Worm (Caenorhabditis elegans) whole organism, L1 larva: ENCODE data around the gene F47E1.1.

ENCODE experiments used
- C04F5.9 ChIP-seq: sonication (generic microtip); optimal IDR thresholded peaks from 2 replicates; lab custom pipeline; 2016; ENCODE audit warnings: missing genetic modification characterization, missing compliant biosample characterization
- C16A3.4 ChIP-seq: fragments of 150-350 bp; optimal IDR thresholded peaks from 2 replicates; lab custom pipeline; 2014; ENCODE audit warnings: missing biosample characterization, missing genetic modification characterization
- C34B4.2 ChIP-seq: sonication (generic microtip); optimal IDR thresholded peaks from 2 replicates; lab custom pipeline; 2017; ENCODE audit warnings: mild to moderate bottlenecking, missing genetic modification characterization, missing compliant biosample characterization
- F16B12.6 ChIP-seq: fragments of 150-350 bp; optimal IDR thresholded peaks from 2 replicates; lab custom pipeline; 2014; ENCODE audit warnings: missing biosample characterization, missing genetic modification characterization
- Y116A8C.19 ChIP-seq: sonication (generic microtip); optimal IDR thresholded peaks from 2 replicates; lab custom pipeline; 2016; ENCODE audit warnings: missing compliant biosample characterization, missing genetic modification characterization, borderline replicate concordance
- aha-1 ChIP-seq: fragments of 150-350 bp; optimal IDR thresholded peaks from 2 replicates; lab custom pipeline; 2014; ENCODE audit warnings: missing biosample characterization, missing genetic modification characterization
- aly-2 ChIP-seq: fragments of 150-350 bp; optimal IDR thresholded peaks from 2 replicates; lab custom pipeline; 2014; ENCODE audit warnings: missing biosample characterization, missing genetic modification characterization
- ama-1 ChIP-seq: fragments of 150-350 bp; optimal IDR thresholded peaks from 2 replicates; lab custom pipeline; 2014
- ceh-88 ChIP-seq: fragments of 200-800 bp; sonication (Bioruptor generic); IDR thresholded peaks from 2 replicates; pipeline ENCODE4 v1.3.6; 2022; ENCODE audit warnings: missing genetic modification characterization, missing compliant biosample characterization
- ces-1 ChIP-seq: fragments of 150-350 bp; optimal IDR thresholded peaks from 2 replicates; lab custom pipeline; 2014; ENCODE audit warnings: missing biosample characterization, missing genetic modification reagents, missing genetic modification characterization
- dpl-1 ChIP-seq, 3 experiments: fragments of 150-350 bp in 2 of 3; sonication (generic microtip) in 1 of 3; optimal IDR thresholded peaks; 2 replicates each; lab custom pipeline; 2014 to 2017; ENCODE audit warnings: missing biosample characterization in 3 of 3, missing genetic modification characterization in 3 of 3, missing genetic modification reagents in 3 of 3
- dsc-1 ChIP-seq: sonication (generic microtip); optimal IDR thresholded peaks from 2 replicates; lab custom pipeline; 2016; ENCODE audit warnings: mild to moderate bottlenecking, missing genetic modification characterization, missing compliant biosample characterization
- efl-1 ChIP-seq, 4 experiments: fragments of 150-350 bp; optimal IDR thresholded peaks in 3 of 4; peaks in 1 of 4; 1 replicate in 1 of 4; 2 replicates in 3 of 4; lab custom pipeline; 2014; ENCODE audit warnings: missing biosample characterization in 2 of 4, missing genetic modification characterization in 2 of 4, missing genetic modification reagents in 2 of 4
- egl-27 ChIP-seq, 2 experiments: fragments of 150-350 bp in 1 of 2; sonication (generic microtip); optimal IDR thresholded peaks; 3 replicates each; lab custom pipeline; 2017 to 2018; ENCODE audit warnings: missing biosample characterization in 2 of 2, missing genetic modification characterization in 2 of 2, missing genetic modification reagents in 2 of 2
- elt-2 ChIP-seq: sonication (generic microtip); optimal IDR thresholded peaks from 2 replicates; lab custom pipeline; 2016; ENCODE audit warnings: missing genetic modification characterization, mild to moderate bottlenecking, inconsistent platforms, missing compliant biosample characterization, missing genetic modification reagents
- elt-3 ChIP-seq, 6 experiments: fragments of 150-350 bp in 1 of 6; sonication (generic microtip); optimal IDR thresholded peaks; 2 replicates each; lab custom pipeline; 2017 to 2018; ENCODE audit warnings: missing biosample characterization in 6 of 6, missing genetic modification characterization in 6 of 6, inconsistent platforms in 1 of 6
- ets-5 ChIP-seq: fragments of 200-800 bp; sonication (Bioruptor generic); IDR thresholded peaks from 2 replicates; pipeline ENCODE4 v1.3.6; 2022; ENCODE audit warnings: missing genetic modification characterization, missing compliant biosample characterization
- fos-1 ChIP-seq: fragments of 150-350 bp; optimal IDR thresholded peaks from 2 replicates; lab custom pipeline; 2014; ENCODE audit warnings: missing biosample characterization, missing genetic modification characterization
- hlh-17 ChIP-seq: fragments of 200-800 bp; sonication (Bioruptor generic); optimal IDR thresholded peaks from 2 replicates; lab custom pipeline; 2018; ENCODE audit warnings: missing genetic modification characterization, mild to moderate bottlenecking, missing compliant biosample characterization, moderate library complexity, borderline replicate concordance
- hlh-4 ChIP-seq: sonication (generic microtip); optimal IDR thresholded peaks from 2 replicates; lab custom pipeline; 2016; ENCODE audit warnings: mild to moderate bottlenecking, missing genetic modification characterization, missing compliant biosample characterization
- hpl-2 ChIP-seq: fragments of 150-350 bp; optimal IDR thresholded peaks from 2 replicates; lab custom pipeline; 2014; ENCODE audit warnings: missing biosample characterization, missing genetic modification reagents, missing genetic modification characterization
- irx-1 ChIP-seq: sonication (generic microtip); optimal IDR thresholded peaks from 2 replicates; lab custom pipeline; 2016; ENCODE audit warnings: missing genetic modification characterization, missing compliant biosample characterization
- isw-1 ChIP-seq: fragments of 200-800 bp; sonication (Bioruptor generic); IDR thresholded peaks from 2 replicates; pipeline ENCODE4 v1.3.6; 2022; ENCODE audit warnings: missing genetic modification characterization, missing compliant biosample characterization
- lin-35 ChIP-seq, 2 experiments: fragments of 150-350 bp; optimal IDR thresholded peaks; 2 replicates each; lab custom pipeline; 2014; ENCODE audit warnings: missing biosample characterization in 2 of 2, missing genetic modification characterization in 2 of 2, missing genetic modification reagents in 2 of 2
- lin-39 ChIP-seq: fragments of 150-350 bp; optimal IDR thresholded peaks from 2 replicates; lab custom pipeline; 2014; ENCODE audit warnings: missing biosample characterization, missing genetic modification reagents, missing genetic modification characterization
- mab-9 ChIP-seq: fragments of 200-800 bp; sonication (Bioruptor generic); IDR thresholded peaks from 2 replicates; pipeline ENCODE4 v1.3.6; 2022; ENCODE audit warnings: missing genetic modification reagents, missing genetic modification characterization, missing compliant biosample characterization
- mdl-1 ChIP-seq, 2 experiments: fragments of 150-350 bp; optimal IDR thresholded peaks; 2 replicates each; lab custom pipeline; 2014 to 2017; ENCODE audit warnings: missing biosample characterization in 2 of 2, missing genetic modification characterization in 2 of 2, inconsistent platforms in 1 of 2
- mef-2 ChIP-seq: fragments of 150-350 bp; optimal IDR thresholded peaks from 2 replicates; lab custom pipeline; 2014; ENCODE audit warnings: missing biosample characterization, missing genetic modification characterization
- mep-1 ChIP-seq: fragments of 150-350 bp; optimal IDR thresholded peaks from 2 replicates; lab custom pipeline; 2014; ENCODE audit warnings: missing biosample characterization, missing genetic modification characterization
- nhr-11 ChIP-seq: fragments of 150-350 bp; optimal IDR thresholded peaks from 2 replicates; lab custom pipeline; 2014; ENCODE audit warnings: missing biosample characterization, missing genetic modification characterization
- nhr-19 ChIP-seq: fragments of 200-800 bp; sonication (Bioruptor generic); conservative IDR thresholded peaks from 2 replicates; pipeline ENCODE4 v1.3.6; 2022; ENCODE audit warnings: missing genetic modification characterization, missing compliant biosample characterization
- nhr-20 ChIP-seq: sonication (generic microtip); optimal IDR thresholded peaks from 2 replicates; lab custom pipeline; 2016; ENCODE audit warnings: mild to moderate bottlenecking, missing genetic modification characterization, missing compliant biosample characterization
- nhr-28 ChIP-seq: fragments of 150-350 bp; optimal IDR thresholded peaks from 2 replicates; lab custom pipeline; 2014; ENCODE audit warnings: missing biosample characterization, missing genetic modification characterization
- nhr-47 ChIP-seq: sonication (generic microtip); optimal IDR thresholded peaks from 2 replicates; lab custom pipeline; 2016; ENCODE audit warnings: mild to moderate bottlenecking, missing genetic modification characterization, moderate library complexity, missing compliant biosample characterization
- nhr-71 ChIP-seq: sonication (generic microtip); optimal IDR thresholded peaks from 2 replicates; lab custom pipeline; 2016; ENCODE audit warnings: mild to moderate bottlenecking, missing genetic modification characterization, moderate library complexity, missing compliant biosample characterization
- nhr-90 ChIP-seq: sonication (generic microtip); optimal IDR thresholded peaks from 2 replicates; lab custom pipeline; 2016; ENCODE audit warnings: mild to moderate bottlenecking, missing genetic modification characterization, missing compliant biosample characterization; ENCODE audit not compliant: poor library complexity
- pqm-1 ChIP-seq: sonication (generic microtip); optimal IDR thresholded peaks from 3 replicates; lab custom pipeline; 2017; ENCODE audit warnings: missing biosample characterization, missing genetic modification characterization
- rnt-1 ChIP-seq: sonication (generic microtip); optimal IDR thresholded peaks from 2 replicates; lab custom pipeline; 2016; ENCODE audit warnings: mild to moderate bottlenecking, missing genetic modification characterization, moderate library complexity, missing compliant biosample characterization
- skn-1 ChIP-seq: fragments of 150-350 bp; optimal IDR thresholded peaks from 2 replicates; lab custom pipeline; 2014; ENCODE audit warnings: missing biosample characterization, missing genetic modification characterization
- snpc-4 ChIP-seq: fragments of 150-350 bp; optimal IDR thresholded peaks from 2 replicates; lab custom pipeline; 2014; ENCODE audit warnings: missing biosample characterization, missing genetic modification characterization
- snu-23 ChIP-seq: sonication (generic microtip); optimal IDR thresholded peaks from 2 replicates; lab custom pipeline; 2016; ENCODE audit warnings: missing genetic modification characterization, missing compliant biosample characterization
- sox-4 ChIP-seq: sonication (generic microtip); optimal IDR thresholded peaks from 2 replicates; lab custom pipeline; 2016; ENCODE audit warnings: missing genetic modification characterization, missing compliant biosample characterization
- sptf-1 ChIP-seq: fragments of 150-350 bp; optimal IDR thresholded peaks from 2 replicates; lab custom pipeline; 2014; ENCODE audit warnings: missing biosample characterization, missing genetic modification characterization
- swsn-7 ChIP-seq: sonication (generic microtip); optimal IDR thresholded peaks from 2 replicates; lab custom pipeline; 2016; ENCODE audit warnings: missing genetic modification characterization, missing compliant biosample characterization
- tbx-2 ChIP-seq: sonication (generic microtip); optimal IDR thresholded peaks from 2 replicates; lab custom pipeline; 2016; ENCODE audit warnings: missing genetic modification characterization, missing compliant biosample characterization
- tlp-1 ChIP-seq: fragments of 150-350 bp; optimal IDR thresholded peaks from 2 replicates; lab custom pipeline; 2014; ENCODE audit warnings: missing biosample characterization, missing genetic modification characterization
- unc-30 ChIP-seq: sonication (generic microtip); optimal IDR thresholded peaks from 2 replicates; lab custom pipeline; 2017; ENCODE audit warnings: missing biosample characterization, missing genetic modification characterization
- unc-62 ChIP-seq: fragments of 150-350 bp; optimal IDR thresholded peaks from 2 replicates; lab custom pipeline; 2014; ENCODE audit warnings: missing biosample characterization, missing genetic modification reagents, missing genetic modification characterization
- unc-86 ChIP-seq: sonication (generic microtip); optimal IDR thresholded peaks from 2 replicates; lab custom pipeline; 2016; ENCODE audit warnings: missing genetic modification characterization, missing compliant biosample characterization
- vab-15 ChIP-seq: sonication (generic microtip); optimal IDR thresholded peaks from 2 replicates; lab custom pipeline; 2017; ENCODE audit warnings: missing genotype, mild to moderate bottlenecking, missing genetic modification characterization, missing compliant biosample characterization
- xbp-1 ChIP-seq: sonication (generic microtip); optimal IDR thresholded peaks from 2 replicates; lab custom pipeline; 2016; ENCODE audit warnings: missing genetic modification characterization, missing compliant biosample characterization
- zag-1 ChIP-seq: fragments of 150-350 bp; optimal IDR thresholded peaks from 2 replicates; lab custom pipeline; 2014; ENCODE audit warnings: missing biosample characterization, missing genetic modification characterization
- zip-4 ChIP-seq: fragments of 200-800 bp; sonication (Bioruptor generic); optimal IDR thresholded peaks from 2 replicates; lab custom pipeline; 2018; ENCODE audit warnings: mild to moderate bottlenecking, missing genetic modification characterization, moderate library complexity, missing compliant biosample characterization
- ztf-4 ChIP-seq: fragments of 150-350 bp; optimal IDR thresholded peaks from 2 replicates; lab custom pipeline; 2014; ENCODE audit warnings: missing biosample characterization, missing genetic modification characterization

The F47E1.1 gene

ce11 chrX:9068075-9068474 lies 8.9 kb upstream of the F47E1.1 start (continued):
- TF ChIP-seq mef-2 (no peak), nhr-11 (no peak), nhr-20 (tag; lab: Kevin White, UChicago) (peak; percentile 54), isw-1 (GFP tag; lab: Robert Waterston, UW) (no peak), lin-39 (tag; lab: Kevin White, UChicago) (no peak), elt-2 (tag; lab: Kevin White, UChicago) (no peak), nhr-19 (GFP tag; lab: Robert Waterston, UW) (no peak), swsn-7 (tag; lab: Kevin White, UChicago) (peak; percentile 37), tbx-2 (peak; percentile 31), nhr-47 (tag; lab: Kevin White, UChicago) (no peak), egl-27 (tag; optimal IDR thresholded peaks at IDR 0.05; lab: Kevin White, UChicago) (peak in 1 of 2 experiments; percentile 7), hpl-2 (GFP tag; lab: Kevin White, UChicago) (no peak), aly-2 (tag; lab: Kevin White, UChicago) (no peak), tlp-1 (tag; lab: Kevin White, UChicago) (no peak), dsc-1 (tag; lab: Kevin White, UChicago) (peak; percentile 34), vab-15 (tag; lab: Kevin White, UChicago) (no peak), unc-30 (no peak), rnt-1 (tag; lab: Kevin White, UChicago) (peak; percentile 71), ces-1 (GFP tag; lab: Kevin White, UChicago) (no peak), unc-86 (tag; lab: Kevin White, UChicago) (no peak), lin-35 (GFP tag; optimal IDR thresholded peaks at IDR 0.05; lab: Kevin White, UChicago) (peak; percentile 19 to 40), Y116A8C.19 (tag; lab: Kevin White, UChicago) (no peak), aha-1 (tag; lab: Kevin White, UChicago) (no peak), irx-1 (tag; lab: Kevin White, UChicago) (peak; percentile 45), ets-5 (GFP tag; lab: Robert Waterston, UW) (no peak), sptf-1 (no peak), mab-9 (GFP tag; lab: Robert Waterston, UW) (no peak), mep-1 (peak; percentile 85), fos-1 (no peak), unc-62 (GFP tag; lab: Kevin White, UChicago) (no peak), C04F5.9 (tag; lab: Kevin White, UChicago) (no peak), efl-1 (optimal IDR thresholded peaks at IDR 0.05; lab: Kevin White, UChicago) (peak in 1 of 2 experiments; percentile 26), efl-1 (GFP tag; optimal IDR thresholded peaks at IDR 0.05 in 1 of 2; lab: Kevin White, UChicago) (no peak), xbp-1 (tag; lab: Kevin White, UChicago) (peak; percentile 38), nhr-90 (tag; lab: Kevin White, UChicago) (peak; percentile 13), C34B4.2 (tag; lab: Kevin White, UChicago) (no peak), sox-4 (no peak), hlh-17 (no peak), pqm-1 (no peak), hlh-4 (tag; lab: Kevin White, UChicago) (no peak), ama-1 (lab: Kevin White, UChicago) (no peak), F16B12.6 (tag; lab: Kevin White, UChicago) (no peak), snpc-4 (no peak), mdl-1 (tag; optimal IDR thresholded peaks at IDR 0.05; lab: Kevin White, UChicago) (peak in 1 of 2 experiments; percentile 51), ztf-4 (tag; lab: Kevin White, UChicago) (no peak), C16A3.4 (tag; lab: Kevin White, UChicago) (peak; percentile 13), zag-1 (tag; lab: Kevin White, UChicago) (no peak), zip-4 (GFP tag; lab: Kevin White, UChicago) (no peak), snu-23 (GFP tag; lab: Kevin White, UChicago) (peak; percentile 71), nhr-71 (tag; lab: Kevin White, UChicago) (peak; percentile 64), skn-1 (tag; lab: Kevin White, UChicago) (no peak), nhr-28 (tag; lab: Kevin White, UChicago) (no peak), ceh-88 (no peak), elt-3 (tag; optimal IDR thresholded peaks at IDR 0.05; lab: Kevin White, UChicago) (peak in 2 of 6 experiments; percentile 22 to 48), dpl-1 (GFP tag; optimal IDR thresholded peaks at IDR 0.05; lab: Kevin White, UChicago) (peak in 1 of 3 experiments; percentile 17)
